Fruit fly (Drosophila melanogaster): Measurements from ENCODE around the gene b.

b gene

DNA sequence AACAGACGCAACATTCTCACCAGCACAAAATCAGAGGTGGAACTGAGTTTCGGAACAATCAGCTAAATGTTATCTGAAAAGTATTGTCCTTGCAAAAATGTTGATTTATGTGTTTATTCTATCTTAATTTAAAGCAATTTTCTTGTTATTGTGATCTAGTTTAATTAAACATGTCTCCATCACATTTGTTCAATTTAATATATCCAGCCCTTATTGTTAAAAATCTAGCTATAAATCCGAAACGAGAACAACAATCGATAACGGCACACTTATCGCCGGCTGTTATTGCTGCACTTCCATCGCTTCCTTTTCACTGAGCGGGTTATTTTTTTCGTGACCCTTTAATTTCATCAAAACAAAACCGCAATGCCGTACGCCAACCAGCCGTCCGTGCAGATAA lies 12.0 kb downstream of the b start, which contains the start of the genes GatC, PolG2 and Polr2C (continued):
- peak; percentile 65 for TF ChIP-seq CG1603 (tag; optimal IDR thresholded peaks at IDR 0.05)
- TF ChIP-seq gfzf (GFP tag; optimal IDR thresholded peaks at IDR 0.05): peak; percentile 52
- peak; percentile 35 for TF ChIP-seq CG15601 (tag; optimal IDR thresholded peaks at IDR 0.05)
- no peak for TF ChIP-seq CG6765 (GFP tag; optimal IDR thresholded peaks at IDR 0.05)
- no peak for TF ChIP-seq Meics (GFP tag; optimal IDR thresholded peaks at IDR 0.05)
- peak; percentile 2 for TF ChIP-seq Max (GFP tag; optimal IDR thresholded peaks at IDR 0.05)
- TF ChIP-seq Eip74EF (GFP tag; optimal IDR thresholded peaks at IDR 0.05): no peak
- no peak for TF ChIP-seq CG4360 (GFP tag; IDR thresholded peaks at IDR 0.05)
- TF ChIP-seq lilli (GFP tag; optimal IDR thresholded peaks at IDR 0.05): peak; percentile 62
- TF ChIP-seq Nf-YA (GFP tag; IDR thresholded peaks at IDR 0.05): no peak
- peak; percentile 11 for TF ChIP-seq pnt (GFP tag; optimal IDR thresholded peaks at IDR 0.05)
- peak; percentile 53 for TF ChIP-seq CG17829 (tag; optimal IDR thresholded peaks at IDR 0.05)
- TF ChIP-seq nerfin-2 (GFP tag; IDR thresholded peaks at IDR 0.05; ENCODE audit: partially characterized antibody): peak; percentile 81
- TF ChIP-seq CG34422 (GFP tag; IDR thresholded peaks at IDR 0.05): peak; percentile 62; the same call in 1 of the 3 replicates
- TF ChIP-seq CG6683 (GFP tag; optimal IDR thresholded peaks at IDR 0.05): no peak
- TF ChIP-seq Hmr (GFP tag; optimal IDR thresholded peaks at IDR 0.05): no peak
- TF ChIP-seq Adf1 (GFP tag; IDR thresholded peaks at IDR 0.05): 0 out of 2 replicates have a peak, but pooled peaks have one; percentile 25
- TF ChIP-seq CG11695 (GFP tag; IDR thresholded peaks at IDR 0.05): no peak
- TF ChIP-seq CG17385 (GFP tag; optimal IDR thresholded peaks at IDR 0.05): no peak
- TF ChIP-seq dimm (GFP tag; IDR thresholded peaks at IDR 0.05): no peak
- no peak for TF ChIP-seq schlank (tag; optimal IDR thresholded peaks at IDR 0.05)
- no peak for TF ChIP-seq mirr (GFP tag; optimal IDR thresholded peaks at IDR 0.05)
- peak; percentile 41 for TF ChIP-seq HLH54F (GFP tag; optimal IDR thresholded peaks at IDR 0.05)
- TF ChIP-seq tgo (GFP tag; IDR thresholded peaks at IDR 0.05): peak; percentile 38; the same call in 1 of the 3 replicates
- TF ChIP-seq Atf3 (GFP tag; optimal IDR thresholded peaks at IDR 0.05): peak; percentile 35
- peak; percentile 14 for TF ChIP-seq ab (GFP tag; optimal IDR thresholded peaks at IDR 0.05)
- TF ChIP-seq hb (GFP tag; IDR thresholded peaks at IDR 0.05; ENCODE audit: partially characterized antibody): peak; percentile 67; the same call in 2 of the 3 replicates
- TF ChIP-seq CG3281 (GFP tag; optimal IDR thresholded peaks at IDR 0.05): no peak
- no peak for TF ChIP-seq Dbx (GFP tag; IDR thresholded peaks at IDR 0.05)
- TF ChIP-seq mld (GFP tag; IDR thresholded peaks at IDR 0.05; ENCODE audit: partially characterized antibody): peak; percentile 78; the same call in 2 of the 3 replicates
- peak; percentile 6 for TF ChIP-seq CG4424 (GFP tag; optimal IDR thresholded peaks at IDR 0.05)
- TF ChIP-seq Dp (GFP tag; optimal IDR thresholded peaks at IDR 0.05): peak; percentile 52
- no peak for TF ChIP-seq Xrp1 (GFP tag; IDR thresholded peaks at IDR 0.05)
- no peak for TF ChIP-seq CkIIα-i1 (GFP tag; IDR thresholded peaks at IDR 0.05)
- TF ChIP-seq CG3847 (GFP tag; IDR thresholded peaks at IDR 0.05): peak; percentile 27; the same call in 1 of the 2 replicates
- no peak for TF ChIP-seq CG17361 (GFP tag; IDR thresholded peaks at IDR 0.05)
- TF ChIP-seq CG4617 (GFP tag; optimal IDR thresholded peaks at IDR 0.05; ENCODE audit: borderline replicate concordance): peak; percentile 94
- no peak for TF ChIP-seq peb (GFP tag; IDR thresholded peaks at IDR 0.05)
- peak; percentile 60 for TF ChIP-seq NfI (GFP tag; optimal IDR thresholded peaks at IDR 0.05)
- no peak for TF ChIP-seq klu (GFP tag; IDR thresholded peaks at IDR 0.05)
- TF ChIP-seq esg (GFP tag; conservative IDR thresholded peaks at IDR 0.05): peak; percentile 37; the same call in 1 of the 2 replicates
- peak; percentile 9 for TF ChIP-seq Dip3 (GFP tag; optimal IDR thresholded peaks at IDR 0.05)
- peak; percentile 83 for TF ChIP-seq Kr (GFP tag; optimal IDR thresholded peaks at IDR 0.05)
- TF ChIP-seq Mrtf (GFP tag; IDR thresholded peaks at IDR 0.05): no peak
- TF ChIP-seq Chrac-16 (GFP tag; optimal IDR thresholded peaks at IDR 0.05): no peak
- TF ChIP-seq CG3065 (GFP tag; optimal IDR thresholded peaks at IDR 0.05): no peak
- peak; percentile 76 for TF ChIP-seq slbo (GFP tag; IDR thresholded peaks at IDR 0.05)
- no peak for TF ChIP-seq CG7745 (tag; optimal IDR thresholded peaks at IDR 0.05)
- peak; percentile 66 for TF ChIP-seq CG2116 (GFP tag; optimal IDR thresholded peaks at IDR 0.05)
- no peak for TF ChIP-seq H15 (GFP tag; IDR thresholded peaks at IDR 0.05)
- TF ChIP-seq HmgD (GFP tag; optimal IDR thresholded peaks at IDR 0.05): peak; percentile 65

Data from whole organism, embryonic.